Worm (Caenorhabditis elegans) whole organism, young adult: ENCODE measurements around the gene C35D10.5.
A peak's percentile ranks its signal among the peaks of the same experiment; 100 is the strongest.

Experiments used
- F22D6.2 ChIP-seq: sonication (generic microtip); optimal IDR thresholded peaks from 2 replicates; lab custom pipeline; 2016; ENCODE audit warnings: mild to moderate bottlenecking, missing genetic modification characterization, missing compliant biosample characterization
- F37B4.10 ChIP-seq: fragments of 200-800 bp; sonication (Bioruptor generic); IDR thresholded peaks from 2 replicates; pipeline ENCODE4 v1.3.6; 2022; ENCODE audit warnings: missing genetic modification characterization, missing compliant biosample characterization
- F49E8.2 ChIP-seq: sonication (generic microtip); optimal IDR thresholded peaks from 3 replicates; lab custom pipeline; 2017; ENCODE audit warnings: missing genetic modification characterization, mild to moderate bottlenecking, missing compliant biosample characterization, antibody characterized with exemption, moderate library complexity; ENCODE audit not compliant: insufficient read depth
- F52B5.7 ChIP-seq: sonication (generic microtip); optimal IDR thresholded peaks from 2 replicates; lab custom pipeline; 2016; ENCODE audit warnings: mild to moderate bottlenecking, missing genetic modification characterization, missing compliant biosample characterization
- Y53F4B.3 ChIP-seq: fragments of 200-800 bp; sonication (Bioruptor generic); IDR thresholded peaks from 2 replicates; pipeline ENCODE4 v1.3.6; 2022; ENCODE audit warnings: missing genetic modification reagents, missing genetic modification characterization, missing compliant biosample characterization
- Y53G8AR.9 ChIP-seq: fragments of 200-800 bp; sonication (Bioruptor generic); conservative IDR thresholded peaks from 2 replicates; pipeline ENCODE4 v1.3.6; 2022; ENCODE audit warnings: missing genetic modification reagents, missing genetic modification characterization, missing compliant biosample characterization
- Y79H2A.3 ChIP-seq: fragments of 200-800 bp; sonication (Bioruptor generic); conservative IDR thresholded peaks from 2 replicates; pipeline ENCODE4 v1.3.6; 2022; ENCODE audit warnings: missing genetic modification reagents, missing genetic modification characterization, missing compliant biosample characterization
- ZK185.1 ChIP-seq: sonication (generic microtip); optimal IDR thresholded peaks from 2 replicates; lab custom pipeline; 2016; ENCODE audit warnings: mild to moderate bottlenecking, missing genetic modification characterization, missing compliant biosample characterization; ENCODE audit not compliant: poor library complexity, severe bottlenecking
- akir-1 ChIP-seq: fragments of 200-800 bp; sonication (Bioruptor generic); optimal IDR thresholded peaks from 2 replicates; lab custom pipeline; 2018; ENCODE audit warnings: mild to moderate bottlenecking, missing genetic modification characterization, moderate library complexity, missing compliant biosample characterization
- athp-1 ChIP-seq: sonication (generic microtip); optimal IDR thresholded peaks from 2 replicates; lab custom pipeline; 2017; ENCODE audit warnings: mild to moderate bottlenecking, missing genetic modification characterization, missing compliant biosample characterization
- ceh-40 ChIP-seq: fragments of 200-800 bp; sonication (Bioruptor generic); IDR thresholded peaks from 2 replicates; pipeline ENCODE4 v1.3.6; 2022; ENCODE audit warnings: missing genetic modification characterization, missing compliant biosample characterization
- ceh-91 ChIP-seq: fragments of 200-800 bp; sonication (Bioruptor generic); IDR thresholded peaks from 2 replicates; pipeline ENCODE4 v1.3.6; 2022; ENCODE audit warnings: missing genetic modification reagents, missing genetic modification characterization, missing compliant biosample characterization
- dox-1 ChIP-seq: fragments of 200-800 bp; sonication (Bioruptor generic); IDR thresholded peaks from 2 replicates; pipeline ENCODE4 v1.3.6; 2022; ENCODE audit warnings: missing genetic modification reagents, missing genetic modification characterization, missing compliant biosample characterization
- dpff-1 ChIP-seq: sonication (generic microtip); optimal IDR thresholded peaks from 2 replicates; lab custom pipeline; 2017; ENCODE audit warnings: mild to moderate bottlenecking, missing genetic modification characterization, missing compliant biosample characterization
- hlh-12 ChIP-seq: sonication (generic microtip); optimal IDR thresholded peaks from 2 replicates; lab custom pipeline; 2016; ENCODE audit warnings: missing genetic modification characterization, missing compliant biosample characterization
- hlh-26 ChIP-seq: fragments of 200-800 bp; sonication (Bioruptor generic); conservative IDR thresholded peaks from 2 replicates; pipeline ENCODE4 v1.3.6; 2022; ENCODE audit warnings: missing genetic modification reagents, missing genetic modification characterization, missing compliant biosample characterization
- hmg-1.2 ChIP-seq: fragments of 200-800 bp; sonication (Bioruptor generic); IDR thresholded peaks from 2 replicates; pipeline ENCODE4 v1.3.6; 2022; ENCODE audit warnings: missing genetic modification reagents, missing genetic modification characterization, missing compliant biosample characterization
- hrde-1 ChIP-seq: sonication (generic microtip); optimal IDR thresholded peaks from 2 replicates; lab custom pipeline; 2016; ENCODE audit warnings: missing genetic modification characterization, mild to moderate bottlenecking, missing compliant biosample characterization, moderate library complexity, missing genotype, missing genetic modification reagents, borderline replicate concordance
- lin-26 ChIP-seq: fragments of 200-800 bp; sonication (Bioruptor generic); IDR thresholded peaks from 2 replicates; pipeline ENCODE4 v1.3.6; 2022; ENCODE audit warnings: missing genetic modification reagents, missing genetic modification characterization, missing compliant biosample characterization
- lin-40 ChIP-seq: sonication (generic microtip); optimal IDR thresholded peaks from 2 replicates; lab custom pipeline; 2016; ENCODE audit warnings: missing genetic modification characterization, mild to moderate bottlenecking, missing compliant biosample characterization, missing genotype, missing genetic modification reagents
- lsl-1 ChIP-seq: fragments of 200-800 bp; sonication (Bioruptor generic); optimal IDR thresholded peaks from 2 replicates; lab custom pipeline; 2018; ENCODE audit warnings: mild to moderate bottlenecking, missing genetic modification characterization, moderate library complexity, missing compliant biosample characterization
- pbrm-1 ChIP-seq: fragments of 200-800 bp; sonication (Bioruptor generic); IDR thresholded peaks from 2 replicates; pipeline ENCODE4 v1.3.6; 2022; ENCODE audit warnings: missing genetic modification reagents, missing genetic modification characterization, missing compliant biosample characterization
- rec-8 ChIP-seq, 2 experiments: sonication (generic microtip); optimal IDR thresholded peaks; 2 replicates each; lab custom pipeline; 2016; ENCODE audit warnings: mild to moderate bottlenecking in 2 of 2, missing genetic modification characterization in 2 of 2, missing genetic modification reagents in 2 of 2, missing genotype in 2 of 2, missing biosample characterization in 1 of 2, missing compliant biosample characterization in 1 of 2, moderate library complexity in 1 of 2
- sdz-38 ChIP-seq: sonication (generic microtip); optimal IDR thresholded peaks from 2 replicates; lab custom pipeline; 2016; ENCODE audit warnings: missing genotype, missing genetic modification characterization, missing compliant biosample characterization
- sea-2 ChIP-seq: fragments of 200-800 bp; sonication (Bioruptor generic); IDR thresholded peaks from 2 replicates; pipeline ENCODE4 v1.3.6; 2022; ENCODE audit warnings: missing genetic modification characterization, missing compliant biosample characterization
- snpc-1.1 ChIP-seq: sonication (generic microtip); optimal IDR thresholded peaks from 2 replicates; lab custom pipeline; 2017; ENCODE audit warnings: missing genetic modification characterization, mild to moderate bottlenecking, missing compliant biosample characterization, antibody characterized with exemption, moderate library complexity, missing genotype, missing genetic modification reagents; ENCODE audit not compliant: insufficient read depth
- tbp1 ChIP-seq: fragments of 200-800 bp; sonication (Bioruptor generic); optimal IDR thresholded peaks from 2 replicates; lab custom pipeline; 2018; ENCODE audit warnings: mild to moderate bottlenecking, missing genetic modification characterization, missing compliant biosample characterization
- ztf-18 ChIP-seq: sonication (generic microtip); optimal IDR thresholded peaks from 2 replicates; lab custom pipeline; 2016; ENCODE audit warnings: missing genotype, mild to moderate bottlenecking, missing genetic modification characterization, missing compliant biosample characterization

The C35D10.5 gene

DNA sequence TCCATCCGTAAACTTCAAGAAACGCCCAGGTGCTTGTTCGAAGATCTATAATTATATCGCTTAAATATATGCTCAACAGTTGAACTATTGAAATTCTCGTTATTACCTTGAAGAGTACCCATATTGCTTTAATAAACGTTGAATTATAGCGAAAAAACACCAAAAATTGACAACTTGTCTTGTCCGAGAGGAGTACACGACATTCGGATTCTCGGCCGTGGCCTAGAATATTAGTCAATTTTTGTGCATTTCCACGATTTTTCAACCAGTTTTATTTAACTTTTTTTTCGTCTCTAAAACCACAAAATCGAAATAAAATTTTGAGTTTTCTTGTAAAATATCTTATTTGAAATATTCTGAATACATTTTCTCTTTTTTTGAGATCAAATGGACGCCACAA, 50.2 kb downstream of the C35D10.5 start, which contains the start of the genes F26F4.9 and cee-1 (continued):
- TF ChIP-seq Y53G8AR.9 (no peak), Y79H2A.3 (GFP tag; lab: Robert Waterston, UW) (no peak), rec-8 (tag; optimal IDR thresholded peaks at IDR 0.05; lab: Kevin White, UChicago) (peak in 1 of 2 experiments; percentile 53), lin-26 (GFP tag; lab: Robert Waterston, UW) (no peak), F22D6.2 (no peak), sea-2 (GFP tag; lab: Robert Waterston, UW) (no peak), hmg-1.2 (GFP tag; lab: Robert Waterston, UW) (no peak), F49E8.2 (no peak), athp-1 (tag; lab: Kevin White, UChicago) (no peak), hlh-26 (GFP tag; lab: Robert Waterston, UW) (no peak), hlh-12 (tag; lab: Kevin White, UChicago) (no peak), ZK185.1 (peak; percentile 76), sdz-38 (tag; lab: Kevin White, UChicago) (no peak), F52B5.7 (tag; lab: Kevin White, UChicago) (no peak), akir-1 (GFP tag; lab: Kevin White, UChicago) (no peak), lsl-1 (GFP tag; lab: Kevin White, UChicago) (peak; percentile 34), lin-40 (tag; lab: Kevin White, UChicago) (peak; percentile 5), dox-1 (GFP tag; lab: Robert Waterston, UW) (peak; percentile 54; the same call in 1 of the 2 replicates), ztf-18 (tag; lab: Kevin White, UChicago) (peak; percentile 8), ceh-91 (GFP tag; lab: Robert Waterston, UW) (no peak), F37B4.10 (GFP tag; lab: Robert Waterston, UW) (no peak), pbrm-1 (no peak), tbp1 (GFP tag; lab: Kevin White, UChicago) (no peak), snpc-1.1 (tag; lab: Kevin White, UChicago) (no peak), ceh-40 (GFP tag; lab: Robert Waterston, UW) (0 out of 2 replicates have a peak, but pooled peaks have one; percentile 10), hrde-1 (no peak), Y53F4B.3 (GFP tag; lab: Robert Waterston, UW) (no peak), dpff-1 (tag; lab: Kevin White, UChicago) (no peak)
